Fruit fly (Drosophila melanogaster): Measurements from ENCODE around the gene CG1835.

Gene CG1835

dm6 chrX:20656535-20657350 lies 5.0 kb upstream of the CG1835 start, which contains the start of gene Cyp6v1 (continued):
- TF ChIP-seq MTF-1 (GFP tag; optimal IDR thresholded peaks at IDR 0.05; ENCODE audit: borderline replicate concordance) (no peak), ssp (GFP tag; IDR thresholded peaks at IDR 0.05) (no peak), NfI (GFP tag; optimal IDR thresholded peaks at IDR 0.05) (peak; percentile 43), CG12299 (tag; optimal IDR thresholded peaks at IDR 0.05) (no peak), Chrac-16 (GFP tag; optimal IDR thresholded peaks at IDR 0.05) (no peak), br (optimal IDR thresholded peaks at IDR 0.05) (no peak), ato (GFP tag; IDR thresholded peaks at IDR 0.05; ENCODE audit: partially characterized antibody) (no peak), fd64A (GFP tag; optimal IDR thresholded peaks at IDR 0.05) (no peak), CG15073 (GFP tag; optimal IDR thresholded peaks at IDR 0.05) (no peak), lilli (GFP tag; optimal IDR thresholded peaks at IDR 0.05) (peak; percentile 53), CG1024 (GFP tag; IDR thresholded peaks at IDR 0.05) (no peak), scrt (GFP tag; optimal IDR thresholded peaks at IDR 0.05) (no peak), E2f2 (GFP tag; IDR thresholded peaks at IDR 0.05) (no peak), cad (GFP tag; optimal IDR thresholded peaks at IDR 0.05) (no peak), Fer3 (tag; optimal IDR thresholded peaks at IDR 0.05) (no peak), wdn (GFP tag; IDR thresholded peaks at IDR 0.05) (no peak; the same call in 1 of the 2 replicates), CG8281 (tag; optimal IDR thresholded peaks at IDR 0.05) (peak; percentile 4), CG9609 (GFP tag; optimal IDR thresholded peaks at IDR 0.05) (no peak), CG12744 (GFP tag; optimal IDR thresholded peaks at IDR 0.05) (no peak), CG2199 (GFP tag; IDR thresholded peaks at IDR 0.05) (no peak), trem (tag; optimal IDR thresholded peaks at IDR 0.05) (no peak), pfk (GFP tag; optimal IDR thresholded peaks at IDR 0.05) (no peak), seq (GFP tag; IDR thresholded peaks at IDR 0.05) (0 out of 2 replicates have a peak, but pooled peaks have one; percentile 28), Atf-2 (GFP tag; optimal IDR thresholded peaks at IDR 0.05) (no peak), CG8290 (GFP tag; optimal IDR thresholded peaks at IDR 0.05) (no peak), CG8290 (tag; optimal IDR thresholded peaks at IDR 0.05) (no peak), CG3838 (GFP tag; optimal IDR thresholded peaks at IDR 0.05) (no peak), CG17361 (GFP tag; IDR thresholded peaks at IDR 0.05) (peak; percentile 79), tx (GFP tag; optimal IDR thresholded peaks at IDR 0.05) (no peak), ham (GFP tag; IDR thresholded peaks at IDR 0.05) (no peak), zfh2 (GFP tag; optimal IDR thresholded peaks at IDR 0.05) (peak; percentile 39), CG10565 (GFP tag; optimal IDR thresholded peaks at IDR 0.05) (no peak), sisA (GFP tag; IDR thresholded peaks at IDR 0.05) (0 out of 2 replicates have a peak, but pooled peaks have one; percentile 36), CG7839 (tag; optimal IDR thresholded peaks at IDR 0.05) (peak; percentile 66), lola (GFP tag; optimal IDR thresholded peaks at IDR 0.05) (no peak), MESR4 (GFP tag; optimal IDR thresholded peaks at IDR 0.05) (no peak), CG7556 (GFP tag; optimal IDR thresholded peaks at IDR 0.05) (peak; percentile 70), exex (tag; optimal IDR thresholded peaks at IDR 0.05) (no peak), CG10462 (GFP tag; optimal IDR thresholded peaks at IDR 0.05) (no peak), CG6689 (GFP tag; IDR thresholded peaks at IDR 0.05) (no peak), HLH54F (GFP tag; optimal IDR thresholded peaks at IDR 0.05) (peak; percentile 17), Oaz (GFP tag; IDR thresholded peaks at IDR 0.05) (no peak), Camta (GFP tag; optimal IDR thresholded peaks at IDR 0.05) (no peak), CG1603 (tag; optimal IDR thresholded peaks at IDR 0.05) (no peak), YL-1 (GFP tag; optimal IDR thresholded peaks at IDR 0.05) (no peak), CG3163 (GFP tag; optimal IDR thresholded peaks at IDR 0.05) (peak; percentile 3), dimm (GFP tag; IDR thresholded peaks at IDR 0.05) (no peak), Spps (tag; optimal IDR thresholded peaks at IDR 0.05) (no peak), CG13424 (tag; optimal IDR thresholded peaks at IDR 0.05) (peak; percentile 34), Lhr (GFP tag; optimal IDR thresholded peaks at IDR 0.05) (no peak), CG1602 (GFP tag; optimal IDR thresholded peaks at IDR 0.05) (peak; percentile 4)
